Worm (Caenorhabditis elegans): ENCODE measurements around the gene unc-25.

unc-25 gene

DNA sequence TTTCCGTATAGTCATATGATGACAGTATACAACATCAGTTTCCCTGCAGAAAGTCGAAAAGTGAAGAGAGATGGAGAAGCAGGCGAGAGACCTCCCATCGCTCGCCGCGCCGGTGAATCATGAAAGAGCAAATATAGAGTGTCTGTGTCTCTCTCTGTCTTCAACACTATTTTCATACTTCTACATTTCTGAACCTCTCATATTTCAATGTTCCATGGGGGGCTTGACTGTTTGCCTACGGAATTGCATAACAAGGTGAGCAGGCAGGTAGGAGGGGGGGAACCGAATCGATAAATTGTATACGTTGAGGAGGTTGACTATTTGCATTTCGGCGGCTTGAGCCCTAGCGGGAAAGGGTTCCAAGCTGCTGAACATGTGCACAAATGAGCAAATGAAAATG is 22.6 kb upstream of the unc-25 start (continued):
- TF ChIP-seq ama-1 (optimal IDR thresholded peaks at IDR 0.05), result no peak
- TF ChIP-seq ama-1 (GFP tag; optimal IDR thresholded peaks at IDR 0.05), result no peak
- TF ChIP-seq zim-3 (tag; optimal IDR thresholded peaks at IDR 0.05), result no peak
- no peak for TF ChIP-seq ceh-91 (GFP tag; IDR thresholded peaks at IDR 0.05)
- peak; percentile 27 for TF ChIP-seq attf-5 (GFP tag; optimal IDR thresholded peaks at IDR 0.05)
- no peak for TF ChIP-seq ceh-27 (GFP tag; optimal IDR thresholded peaks at IDR 0.05)
- no peak for TF ChIP-seq atf-7 (tag; optimal IDR thresholded peaks at IDR 0.05)
- TF ChIP-seq bed-2 (GFP tag; IDR thresholded peaks at IDR 0.05), result no peak
- TF ChIP-seq aptf-2 (GFP tag; conservative IDR thresholded peaks at IDR 0.05), result 0 out of 2 replicates have a peak, but pooled peaks have one; percentile 11
- TF ChIP-seq ztf-25 (GFP tag; IDR thresholded peaks at IDR 0.05), result 0 out of 2 replicates have a peak, but pooled peaks have one; percentile 26
- TF ChIP-seq nhr-90 (tag; optimal IDR thresholded peaks at IDR 0.05), result no peak
- no peak for TF ChIP-seq cebp-1 (GFP tag; IDR thresholded peaks at IDR 0.05)
- TF ChIP-seq cebp-1 (tag; optimal IDR thresholded peaks at IDR 0.05), result peak; percentile 48
- TF ChIP-seq F52B5.7 (tag; optimal IDR thresholded peaks at IDR 0.05), result no peak
- no peak for TF ChIP-seq madf-6 (GFP tag; IDR thresholded peaks at IDR 0.05)
- no peak for TF ChIP-seq fkh-3 (tag; optimal IDR thresholded peaks at IDR 0.05)
- TF ChIP-seq snpc-3.4 (tag; optimal IDR thresholded peaks at IDR 0.05), result no peak
- TF ChIP-seq ztf-6 (GFP tag; IDR thresholded peaks at IDR 0.05), result no peak
- TF ChIP-seq dpff-1 (tag; optimal IDR thresholded peaks at IDR 0.05), result no peak
- TF ChIP-seq ztf-3 (GFP tag; optimal IDR thresholded peaks at IDR 0.05), result no peak
- TF ChIP-seq pbrm-1 (GFP tag; IDR thresholded peaks at IDR 0.05), result no peak
- TF ChIP-seq D2030.7 (GFP tag; IDR thresholded peaks at IDR 0.05), result no peak
- no peak for TF ChIP-seq B0019.2 (GFP tag; conservative IDR thresholded peaks at IDR 0.05)
- no peak for TF ChIP-seq tbx-9 (tag; optimal IDR thresholded peaks at IDR 0.05; ENCODE audit: borderline replicate concordance)
- TF ChIP-seq F33H1.4 (GFP tag; IDR thresholded peaks at IDR 0.05), result no peak
- TF ChIP-seq madf-10 (tag; optimal IDR thresholded peaks at IDR 0.05), result no peak
- no peak for TF ChIP-seq Y79H2A.3 (GFP tag; conservative IDR thresholded peaks at IDR 0.05)
- no peak for TF ChIP-seq lsl-1 (GFP tag; optimal IDR thresholded peaks at IDR 0.05)
- no peak for TF ChIP-seq mes-4 (tag; optimal IDR thresholded peaks at IDR 0.05)
- TF ChIP-seq K12H6.12 (tag; optimal IDR thresholded peaks at IDR 0.05), result no peak

DNA sequence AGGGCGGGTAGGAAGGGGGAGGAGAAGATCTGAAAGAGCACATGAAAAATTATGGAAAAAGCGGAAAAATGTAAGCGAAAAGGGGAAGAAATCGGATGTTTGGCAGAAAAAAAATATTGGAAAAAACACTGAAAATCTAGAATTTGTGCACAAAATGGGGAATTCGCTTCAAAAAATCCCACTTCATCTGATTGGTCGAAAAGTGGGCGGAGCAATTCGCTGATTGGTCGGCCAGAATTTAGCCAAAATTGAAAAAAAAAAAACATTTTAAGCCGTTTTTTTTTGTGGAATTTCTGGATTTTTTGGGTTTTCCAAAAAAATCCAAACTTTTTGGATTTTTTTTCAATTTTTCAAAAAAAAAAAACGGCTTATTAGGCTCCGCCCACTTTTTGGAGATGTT is 21.6 kb upstream of the unc-25 start:
- TF ChIP-seq akir-1 (GFP tag; optimal IDR thresholded peaks at IDR 0.05) (no peak), aptf-2 (GFP tag; conservative IDR thresholded peaks at IDR 0.05) (no peak)

ce11 chrIII:12925947-12926607 is 16.4 kb upstream of the unc-25 start, which contains the start of the genes npp-25 and mrps-10:
TSS of gene npp-25 (minus strand) at chrIII:12925997.
TSS of gene mrps-10 (plus strand) at chrIII:12926557.
- TF ChIP-seq attf-6 (GFP tag; IDR thresholded peaks at IDR 0.05), result no peak
- no peak for TF ChIP-seq unc-130 (GFP tag; optimal IDR thresholded peaks at IDR 0.05)
- TF ChIP-seq tlf-1 (GFP tag; optimal IDR thresholded peaks at IDR 0.05), result no peak
- TF ChIP-seq K12H6.12 (tag; optimal IDR thresholded peaks at IDR 0.05), result no peak
- TF ChIP-seq lsl-1 (GFP tag; optimal IDR thresholded peaks at IDR 0.05), result peak; percentile 8
- no peak for TF ChIP-seq Y67H2A.10 (GFP tag; conservative IDR thresholded peaks at IDR 0.05)
- TF ChIP-seq ztf-18 (tag; optimal IDR thresholded peaks at IDR 0.05), result peak; percentile 43
- no peak for TF ChIP-seq hmg-20 (GFP tag; IDR thresholded peaks at IDR 0.05)
- TF ChIP-seq nfya-2 (GFP tag; IDR thresholded peaks at IDR 0.05), result no peak
- no peak for TF ChIP-seq nhr-90 (tag; optimal IDR thresholded peaks at IDR 0.05)
- TF ChIP-seq attf-5 (GFP tag; optimal IDR thresholded peaks at IDR 0.05), result peak; percentile 13
- TF ChIP-seq ztf-26 (tag; optimal IDR thresholded peaks at IDR 0.05), result no peak
- TF ChIP-seq ztf-3 (GFP tag; optimal IDR thresholded peaks at IDR 0.05), result no peak
- no peak for TF ChIP-seq ceh-100 (GFP tag; IDR thresholded peaks at IDR 0.05)
- TF ChIP-seq lin-35 (GFP tag; optimal IDR thresholded peaks at IDR 0.05), result peak in 1 of 3 experiments; percentile 2
- no peak for TF ChIP-seq hlh-12 (tag; optimal IDR thresholded peaks at IDR 0.05)
- no peak for TF ChIP-seq gei-17 (GFP tag; optimal IDR thresholded peaks at IDR 0.05)
- no peak for TF ChIP-seq pha-4 (tag; optimal IDR thresholded peaks at IDR 0.05)
- TF ChIP-seq efl-1 (GFP tag; optimal IDR thresholded peaks at IDR 0.05), result no peak
- no peak for TF ChIP-seq sptf-2 (GFP tag; optimal IDR thresholded peaks at IDR 0.05)
- no peak for TF ChIP-seq Y53F4B.3 (GFP tag; IDR thresholded peaks at IDR 0.05)
- TF ChIP-seq aptf-2 (GFP tag; conservative IDR thresholded peaks at IDR 0.05), result no peak
- no peak for TF ChIP-seq ztf-6 (GFP tag; IDR thresholded peaks at IDR 0.05)

Data from whole organism, young adult.